Worm (Caenorhabditis elegans) whole organism, young adult: Measurements from ENCODE around the gene alg-2.

ENCODE experiments used
- B0035.1 ChIP-seq: sonication (generic microtip); optimal IDR thresholded peaks from 2 replicates; lab custom pipeline; 2016; ENCODE audit warnings: missing genetic modification characterization, mild to moderate bottlenecking, missing compliant biosample characterization, missing genotype, missing genetic modification reagents
- F23B12.7 ChIP-seq: sonication (generic microtip); optimal IDR thresholded peaks from 2 replicates; lab custom pipeline; 2017; ENCODE audit warnings: missing genetic modification characterization, mild to moderate bottlenecking, missing compliant biosample characterization, antibody characterized with exemption, moderate library complexity; ENCODE audit not compliant: insufficient read depth
- F33H1.4 ChIP-seq: fragments of 200-800 bp; sonication (Bioruptor generic); IDR thresholded peaks from 2 replicates; pipeline ENCODE4 v1.3.6; 2022; ENCODE audit warnings: missing genetic modification reagents, missing genetic modification characterization, missing compliant biosample characterization
- F55B11.4 ChIP-seq: sonication (generic microtip); optimal IDR thresholded peaks from 2 replicates; lab custom pipeline; 2016; ENCODE audit warnings: missing compliant biosample characterization, missing genetic modification characterization, borderline replicate concordance; ENCODE audit not compliant: insufficient read depth
- K12H6.12 ChIP-seq: fragments of 200-800 bp; sonication (Bioruptor generic); optimal IDR thresholded peaks from 2 replicates; lab custom pipeline; 2018; ENCODE audit warnings: mild to moderate bottlenecking, missing genetic modification characterization, missing compliant biosample characterization
- bed-1 ChIP-seq: fragments of 200-800 bp; sonication (Bioruptor generic); IDR thresholded peaks from 2 replicates; pipeline ENCODE4 v1.3.6; 2022; ENCODE audit warnings: missing genetic modification reagents, missing genetic modification characterization, missing compliant biosample characterization
- ccch-3 ChIP-seq: fragments of 200-800 bp; sonication (Bioruptor generic); optimal IDR thresholded peaks from 2 replicates; lab custom pipeline; 2018; ENCODE audit warnings: mild to moderate bottlenecking, missing genetic modification characterization, missing compliant biosample characterization
- ceh-100 ChIP-seq: fragments of 200-800 bp; sonication (Bioruptor generic); IDR thresholded peaks from 2 replicates; pipeline ENCODE4 v1.3.6; 2022; ENCODE audit warnings: missing genetic modification reagents, missing genetic modification characterization, missing compliant biosample characterization
- ceh-40 ChIP-seq: fragments of 200-800 bp; sonication (Bioruptor generic); IDR thresholded peaks from 2 replicates; pipeline ENCODE4 v1.3.6; 2022; ENCODE audit warnings: missing genetic modification characterization, missing compliant biosample characterization
- ceh-58 ChIP-seq: fragments of 200-800 bp; sonication (Bioruptor generic); IDR thresholded peaks from 2 replicates; pipeline ENCODE4 v1.3.6; 2022; ENCODE audit warnings: missing genetic modification characterization, missing compliant biosample characterization
- dox-1 ChIP-seq: fragments of 200-800 bp; sonication (Bioruptor generic); IDR thresholded peaks from 2 replicates; pipeline ENCODE4 v1.3.6; 2022; ENCODE audit warnings: missing genetic modification reagents, missing genetic modification characterization, missing compliant biosample characterization
- efl-1 ChIP-seq: fragments of 150-350 bp; optimal IDR thresholded peaks from 2 replicates; lab custom pipeline; 2014; ENCODE audit warnings: missing biosample characterization, missing genetic modification reagents, missing genetic modification characterization
- egrh-3 ChIP-seq: fragments of 200-800 bp; sonication (Bioruptor generic); IDR thresholded peaks from 2 replicates; pipeline ENCODE4 v1.3.6; 2022; ENCODE audit warnings: missing genetic modification reagents, missing genetic modification characterization, missing compliant biosample characterization
- hmg-1.2 ChIP-seq: fragments of 200-800 bp; sonication (Bioruptor generic); IDR thresholded peaks from 2 replicates; pipeline ENCODE4 v1.3.6; 2022; ENCODE audit warnings: missing genetic modification reagents, missing genetic modification characterization, missing compliant biosample characterization
- hrde-1 ChIP-seq: sonication (generic microtip); optimal IDR thresholded peaks from 2 replicates; lab custom pipeline; 2016; ENCODE audit warnings: missing genetic modification characterization, mild to moderate bottlenecking, missing compliant biosample characterization, moderate library complexity, missing genotype, missing genetic modification reagents, borderline replicate concordance
- lin-54 ChIP-seq: fragments of 200-800 bp; sonication (Bioruptor generic); optimal IDR thresholded peaks from 2 replicates; lab custom pipeline; 2018; ENCODE audit warnings: mild to moderate bottlenecking, missing genetic modification characterization, missing compliant biosample characterization
- lsl-1 ChIP-seq: fragments of 200-800 bp; sonication (Bioruptor generic); optimal IDR thresholded peaks from 2 replicates; lab custom pipeline; 2018; ENCODE audit warnings: mild to moderate bottlenecking, missing genetic modification characterization, moderate library complexity, missing compliant biosample characterization
- lsy-27 ChIP-seq: sonication (generic microtip); optimal IDR thresholded peaks from 2 replicates; lab custom pipeline; 2017; ENCODE audit warnings: missing genetic modification characterization, mild to moderate bottlenecking, missing compliant biosample characterization, antibody characterized with exemption, missing genotype, borderline replicate concordance; ENCODE audit not compliant: insufficient read depth
- madf-6 ChIP-seq: fragments of 200-800 bp; sonication (Bioruptor generic); IDR thresholded peaks from 2 replicates; pipeline ENCODE4 v1.3.6; 2022; ENCODE audit warnings: missing genetic modification reagents, missing genetic modification characterization, missing compliant biosample characterization
- madf-8 ChIP-seq: fragments of 200-800 bp; sonication (Bioruptor generic); conservative IDR thresholded peaks from 2 replicates; pipeline ENCODE4 v1.3.6; 2022; ENCODE audit warnings: missing genetic modification reagents, missing genetic modification characterization, missing compliant biosample characterization
- mcd-1 ChIP-seq: fragments of 200-800 bp; sonication (Bioruptor generic); IDR thresholded peaks from 2 replicates; pipeline ENCODE4 v1.3.6; 2022; ENCODE audit warnings: missing genetic modification reagents, missing genetic modification characterization, missing compliant biosample characterization
- mxl-1 ChIP-seq: sonication (generic microtip); optimal IDR thresholded peaks from 2 replicates; lab custom pipeline; 2016; ENCODE audit warnings: missing genetic modification characterization, missing compliant biosample characterization
- nhr-179 ChIP-seq: sonication (generic microtip); optimal IDR thresholded peaks from 2 replicates; lab custom pipeline; 2016; ENCODE audit warnings: mild to moderate bottlenecking, missing genetic modification characterization, missing compliant biosample characterization
- nhr-80 ChIP-seq: sonication (generic microtip); optimal IDR thresholded peaks from 2 replicates; lab custom pipeline; 2016; ENCODE audit warnings: missing genetic modification characterization, missing compliant biosample characterization
- pha-4 ChIP-seq: fragments of 150-350 bp; sonication (generic microtip); optimal IDR thresholded peaks from 2 replicates; lab custom pipeline; 2014; ENCODE audit warnings: missing biosample characterization, missing genetic modification reagents, missing genetic modification characterization
- snpc-1.1 ChIP-seq: sonication (generic microtip); optimal IDR thresholded peaks from 2 replicates; lab custom pipeline; 2017; ENCODE audit warnings: missing genetic modification characterization, mild to moderate bottlenecking, missing compliant biosample characterization, antibody characterized with exemption, moderate library complexity, missing genotype, missing genetic modification reagents; ENCODE audit not compliant: insufficient read depth
- snpc-1.3 ChIP-seq: sonication (generic microtip); optimal IDR thresholded peaks from 2 replicates; lab custom pipeline; 2017; ENCODE audit warnings: missing genetic modification characterization, mild to moderate bottlenecking, missing compliant biosample characterization, antibody characterized with exemption, moderate library complexity, missing genotype, missing genetic modification reagents; ENCODE audit not compliant: insufficient read depth
- snpc-4 ChIP-seq, 5 experiments: fragments of 150-350 bp in 1 of 5; sonication (generic microtip) in 4 of 5; optimal IDR thresholded peaks; 2 replicates each; lab custom pipeline; 2014 to 2018; ENCODE audit warnings: missing genetic modification characterization in 5 of 5, missing biosample characterization in 3 of 5, antibody characterized with exemption in 2 of 5, mild to moderate bottlenecking in 2 of 5, missing compliant biosample characterization in 2 of 5, missing genotype in 2 of 5, moderate library complexity in 2 of 5, missing genetic modification reagents in 1 of 5
- tbp1 ChIP-seq: fragments of 200-800 bp; sonication (Bioruptor generic); optimal IDR thresholded peaks from 2 replicates; lab custom pipeline; 2018; ENCODE audit warnings: mild to moderate bottlenecking, missing genetic modification characterization, missing compliant biosample characterization
- tlf-1 ChIP-seq: fragments of 200-800 bp; sonication (Bioruptor generic); optimal IDR thresholded peaks from 2 replicates; lab custom pipeline; 2018; ENCODE audit warnings: mild to moderate bottlenecking, missing genetic modification characterization, missing compliant biosample characterization
- zfh-2 ChIP-seq: fragments of 200-800 bp; sonication (Bioruptor generic); conservative IDR thresholded peaks from 2 replicates; pipeline ENCODE4 v1.3.6; 2022; ENCODE audit warnings: missing genetic modification reagents, missing genetic modification characterization, missing compliant biosample characterization

Gene alg-2

ce11 chrII:869316-869715 is 3.7 kb upstream of the alg-2 start (continued):
- TF ChIP-seq F23B12.7 (no peak), tlf-1 (GFP tag; lab: Kevin White, UChicago) (no peak), ccch-3 (GFP tag; lab: Kevin White, UChicago) (no peak)

- TF ChIP-seq F55B11.4 (tag; lab: Kevin White, UChicago) (no peak), zfh-2 (peak; percentile 51; the same call in 1 of the 2 replicates), egrh-3 (peak; percentile 24; the same call in 1 of the 2 replicates)
These were observed 2.7 kb downstream of the alg-2 start for ce11 chrII:875739-876138.

DNA sequence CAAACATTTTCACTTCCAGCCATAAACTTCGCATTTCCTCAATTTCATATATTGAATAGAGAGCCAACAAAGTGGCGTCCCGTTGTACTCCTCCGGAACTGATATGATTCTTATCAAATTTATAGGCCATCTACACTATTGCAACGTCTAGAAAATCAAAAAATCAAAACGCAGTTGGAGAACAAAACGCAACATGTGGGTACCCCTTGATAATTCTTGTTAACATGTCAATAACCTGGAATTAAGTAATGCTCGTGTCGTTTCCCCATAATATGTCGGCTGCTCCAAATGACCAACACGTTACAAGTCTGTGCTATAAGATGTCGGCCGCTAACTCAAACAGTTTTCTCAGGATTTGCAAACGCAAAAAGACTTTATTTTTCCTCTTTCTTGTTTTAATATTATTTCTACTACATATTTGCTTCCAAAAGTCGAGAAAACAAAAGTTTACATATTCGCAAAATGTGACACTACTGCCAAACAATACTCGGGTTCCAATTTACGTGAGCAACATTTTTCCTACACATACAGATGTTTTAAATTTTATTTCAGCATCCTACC is 7.7 kb downstream of the alg-2 start:
- TF ChIP-seq dox-1 (GFP tag; lab: Robert Waterston, UW) (0 out of 2 replicates have a peak, but pooled peaks have one; percentile 23), nhr-80 (peak; percentile 79), snpc-1.3 (tag; lab: Kevin White, UChicago) (no peak), snpc-4 (GFP tag; optimal IDR thresholded peaks at IDR 0.05; lab: Kevin White, UChicago) (no peak), snpc-4 (tag; optimal IDR thresholded peaks at IDR 0.05; lab: Kevin White, UChicago) (peak in 3 of 4 experiments; percentile 39 to 90 (median 65)), ceh-40 (GFP tag; lab: Robert Waterston, UW) (no peak)

ce11 chrII:884204-884603 is 11.2 kb downstream of the alg-2 start:
- TF ChIP-seq nhr-80 = peak; percentile 28
- no peak for TF ChIP-seq snpc-4 (GFP tag; optimal IDR thresholded peaks at IDR 0.05; lab: Kevin White, UChicago)
- TF ChIP-seq snpc-4 (tag; optimal IDR thresholded peaks at IDR 0.05; lab: Kevin White, UChicago) = peak in 1 of 4 experiments; percentile 54
- no peak for TF ChIP-seq mcd-1

DNA sequence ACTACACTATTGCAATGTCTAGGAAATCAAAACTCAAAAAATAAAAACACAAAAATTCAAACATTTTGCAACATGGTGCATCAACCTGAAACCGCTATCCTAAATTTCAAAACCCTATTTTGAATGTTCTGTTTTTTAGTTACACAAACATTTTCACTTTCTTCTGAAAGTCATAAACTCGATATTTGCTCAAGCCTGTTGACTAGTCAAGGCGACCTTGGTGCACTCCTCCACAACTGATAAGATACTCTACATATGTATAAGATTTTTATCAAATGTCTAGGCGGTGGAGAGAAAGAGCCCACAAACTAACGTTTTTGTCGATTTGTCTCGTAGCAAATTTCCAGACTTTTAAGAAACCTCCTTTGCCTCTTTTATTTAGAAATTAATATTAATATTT is 15.0 kb downstream of the alg-2 start, which contains the start of gene T07D3.4:
Gene T07D3.4, plus strand, starts transcription at position 286 of the 400 bp plus-strand sequence.
- TF ChIP-seq madf-8 (no peak), nhr-80 (peak; percentile 70)

DNA sequence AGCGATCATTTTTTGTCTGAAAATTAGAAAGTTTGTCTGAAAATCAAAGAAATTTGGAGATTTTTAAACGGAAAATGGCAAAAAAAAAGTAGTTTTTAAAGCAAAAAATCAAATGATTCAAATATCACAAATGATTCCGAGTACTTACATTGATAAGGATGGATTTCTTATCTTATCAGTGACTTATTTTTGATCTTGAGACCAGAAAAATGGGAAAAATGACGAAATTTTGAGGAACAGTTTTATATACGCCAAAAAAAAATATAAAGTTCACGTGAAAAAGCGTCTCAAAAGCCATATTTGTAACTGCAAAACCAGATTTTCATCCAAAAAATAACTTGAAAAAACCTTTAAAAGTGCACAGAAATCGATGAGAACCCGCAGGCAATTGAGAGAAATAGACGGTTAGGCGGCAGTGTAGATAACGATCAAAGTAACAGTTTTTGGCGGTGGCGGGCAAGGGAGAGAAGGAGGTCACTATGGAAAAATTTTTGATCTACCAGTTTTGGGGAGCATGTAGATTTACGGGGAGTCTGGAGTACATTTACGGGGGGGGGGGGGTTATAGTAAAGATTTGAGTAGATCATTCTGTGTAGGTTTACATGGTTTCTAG is 27.8 kb downstream of the alg-2 start, which contains the start of gene T07D3.9:
Gene T07D3.9, minus strand, starts transcription at position 194 of the 613 bp plus-strand sequence.
- no peak for TF ChIP-seq mxl-1 (tag; lab: Kevin White, UChicago)
- TF ChIP-seq nhr-80 = peak; percentile 55
- no peak for TF ChIP-seq bed-1 (GFP tag; lab: Robert Waterston, UW)
- peak; percentile 55; the same call in 1 of the 2 replicates for TF ChIP-seq hmg-1.2 (GFP tag; lab: Robert Waterston, UW)
- TF ChIP-seq efl-1 (GFP tag; lab: Kevin White, UChicago) = peak; percentile 51
- peak; percentile 59; the same call in 1 of the 2 replicates for TF ChIP-seq madf-6
- TF ChIP-seq snpc-1.3 (tag; lab: Kevin White, UChicago) = no peak

DNA sequence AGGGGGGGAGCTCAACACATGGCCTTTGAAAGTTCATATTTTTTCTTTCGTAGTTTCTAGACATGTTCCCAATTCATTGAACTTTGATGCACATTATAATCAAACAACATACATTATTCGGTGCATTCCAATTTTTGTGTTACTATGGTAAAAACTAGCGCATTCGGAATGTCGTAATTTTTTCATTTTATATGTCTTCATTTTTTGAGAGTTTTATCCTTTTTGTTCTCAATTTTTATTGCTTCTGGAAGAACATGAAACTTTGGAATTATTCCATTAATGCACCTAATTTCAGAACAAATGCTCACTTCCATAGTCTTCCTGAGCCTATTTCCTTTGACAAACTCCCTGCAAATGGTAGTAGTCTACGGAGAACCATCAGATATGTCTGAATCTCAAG is 28.6 kb downstream of the alg-2 start, which contains the start of gene T07D3.2:
Gene T07D3.2, plus strand, starts transcription at position 301 of the 400 bp plus-strand sequence.
- TF ChIP-seq pha-4 (tag; lab: Kevin White, UChicago) = no peak
- no peak for TF ChIP-seq F33H1.4 (GFP tag; lab: Robert Waterston, UW)
- TF ChIP-seq, all 124 proteins: peak for 0

DNA sequence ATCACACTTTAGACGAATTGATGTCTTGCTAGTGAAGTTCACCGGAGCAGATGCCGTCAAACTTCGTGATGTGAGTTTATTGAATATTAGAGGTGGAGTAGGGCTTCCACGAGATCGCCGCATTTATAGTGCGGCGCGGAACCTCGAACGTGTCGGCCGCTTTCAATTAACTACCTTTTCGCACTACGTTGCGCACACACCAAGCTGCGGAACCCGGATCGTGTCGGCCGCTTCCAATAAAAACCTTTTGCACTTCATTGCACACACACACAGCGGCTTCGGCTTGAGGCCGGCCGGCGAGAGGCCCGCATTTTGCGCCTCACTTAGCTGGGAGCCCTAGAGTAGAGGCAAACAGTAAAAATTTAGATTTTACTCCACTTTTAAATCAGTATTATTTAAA is 32.3 kb downstream of the alg-2 start:
- TF ChIP-seq tbp1 (GFP tag; lab: Kevin White, UChicago) = no peak
- no peak for TF ChIP-seq B0035.1 (tag; lab: Kevin White, UChicago)
- no peak for TF ChIP-seq nhr-179 (tag; lab: Kevin White, UChicago)
- TF ChIP-seq lsl-1 (GFP tag; lab: Kevin White, UChicago) = no peak
- TF ChIP-seq snpc-1.1 = peak; percentile 70
- no peak for TF ChIP-seq lsy-27 (tag; lab: Kevin White, UChicago)
- TF ChIP-seq ceh-58 (GFP tag; lab: Robert Waterston, UW) = no peak
- TF ChIP-seq K12H6.12 (tag; lab: Kevin White, UChicago) = no peak
- no peak for TF ChIP-seq snpc-4 (GFP tag; optimal IDR thresholded peaks at IDR 0.05; lab: Kevin White, UChicago)
- TF ChIP-seq snpc-4 (tag; optimal IDR thresholded peaks at IDR 0.05; lab: Kevin White, UChicago) = peak in 2 of 4 experiments; percentile 75 to 90
- no peak for TF ChIP-seq ceh-100 (GFP tag; lab: Robert Waterston, UW)
- TF ChIP-seq lin-54 (GFP tag; lab: Kevin White, UChicago) = no peak
- no peak for TF ChIP-seq hrde-1 (tag; lab: Kevin White, UChicago)
- peak; percentile 40; the same call in 1 of the 2 replicates for TF ChIP-seq zfh-2
